Fruit fly (Drosophila melanogaster) whole organism, prepupa: ENCODE measurements around the gene CG4267.

Source experiments
- Blimp-1 ChIP-seq: fragments of 200-800 bp; sonication (Bioruptor generic); optimal IDR thresholded peaks from 3 replicates; lab custom pipeline; 2017; ENCODE audit warnings: missing biosample characterization, missing genetic modification characterization, mild to moderate bottlenecking, moderate library complexity, missing genetic modification reagents
- CG10631 ChIP-seq: fragments of 200-800 bp; sonication (Bioruptor generic); optimal IDR thresholded peaks from 2 replicates; lab custom pipeline; 2016; ENCODE audit warnings: missing biosample characterization, missing genetic modification characterization
- CG10669 ChIP-seq: fragments of 200-800 bp; sonication (Bioruptor generic); optimal IDR thresholded peaks from 3 replicates; lab custom pipeline; 2018; ENCODE audit warnings: missing biosample characterization, mild to moderate bottlenecking, missing genetic modification characterization, moderate library complexity
- CG11294 ChIP-seq: fragments of 200-800 bp; sonication (Bioruptor generic); IDR thresholded peaks from 2 replicates; pipeline ENCODE4 v1.3.6; 2022; ENCODE audit warnings: missing biosample characterization, missing genetic modification characterization
- CG15336 ChIP-seq: fragments of 200-800 bp; sonication (Bioruptor generic); IDR thresholded peaks from 2 replicates; pipeline ENCODE4 v1.3.6; 2022; ENCODE audit warnings: missing biosample characterization, missing genetic modification characterization
- CG1621 ChIP-seq: fragments of 200-800 bp; sonication (Bioruptor generic); optimal IDR thresholded peaks from 3 replicates; lab custom pipeline; 2018; ENCODE audit warnings: missing biosample characterization, mild to moderate bottlenecking, missing genetic modification characterization
- CG3032 ChIP-seq: fragments of 200-800 bp; optimal IDR thresholded peaks from 2 replicates; lab custom pipeline; 2019; ENCODE audit warnings: missing biosample characterization, mild to moderate bottlenecking, missing genetic modification characterization, moderate library complexity
- CG31627 ChIP-seq: fragments of 200-800 bp; sonication (Bioruptor generic); optimal IDR thresholded peaks from 3 replicates; lab custom pipeline; 2016; ENCODE audit warnings: missing biosample characterization, missing genetic modification characterization
- CG32006 ChIP-seq: fragments of 200-800 bp; sonication (Bioruptor generic); optimal IDR thresholded peaks from 3 replicates; lab custom pipeline; 2017; ENCODE audit warnings: missing biosample characterization, mild to moderate bottlenecking, missing genetic modification characterization
- CG3919 ChIP-seq: fragments of 200-800 bp; sonication (Bioruptor generic); optimal IDR thresholded peaks from 3 replicates; lab custom pipeline; 2016; ENCODE audit warnings: missing biosample characterization, missing genetic modification characterization
- CG4318 ChIP-seq: fragments of 200-800 bp; sonication (Bioruptor generic); optimal IDR thresholded peaks from 3 replicates; lab custom pipeline; 2017; ENCODE audit warnings: missing biosample characterization, mild to moderate bottlenecking, missing genetic modification characterization
- CG6163 ChIP-seq: fragments of 200-800 bp; sonication (Bioruptor generic); IDR thresholded peaks from 3 replicates; pipeline ENCODE4 v1.3.6; 2022; ENCODE audit warnings: missing biosample characterization, missing genetic modification characterization
- CG6276 ChIP-seq: fragments of 200-800 bp; sonication (Bioruptor generic); optimal IDR thresholded peaks from 2 replicates; lab custom pipeline; 2017; ENCODE audit warnings: missing biosample characterization, mild to moderate bottlenecking, missing genetic modification characterization
- CG6792 ChIP-seq: fragments of 200-800 bp; sonication (Bioruptor generic); optimal IDR thresholded peaks from 3 replicates; lab custom pipeline; 2016; ENCODE audit warnings: missing biosample characterization, missing genetic modification characterization
- CG6854 ChIP-seq: fragments of 200-800 bp; sonication (Bioruptor generic); optimal IDR thresholded peaks from 2 replicates; lab custom pipeline; 2017; ENCODE audit warnings: missing biosample characterization, mild to moderate bottlenecking, missing genetic modification characterization
- CG8319 ChIP-seq: fragments of 200-800 bp; sonication (Bioruptor generic); optimal IDR thresholded peaks from 3 replicates; lab custom pipeline; 2016; ENCODE audit warnings: missing biosample characterization, missing genetic modification characterization
- CG9139 ChIP-seq: fragments of 200-800 bp; sonication (Bioruptor generic); optimal IDR thresholded peaks from 3 replicates; lab custom pipeline; 2017; ENCODE audit warnings: missing biosample characterization, mild to moderate bottlenecking, missing genetic modification characterization
- Eip78C ChIP-seq: fragments of 200-800 bp; sonication (Bioruptor generic); peaks from one replicate; lab custom pipeline; 2016; ENCODE audit warnings: missing biosample characterization, missing genetic modification characterization
- Eip93F ChIP-seq: fragments of 200-800 bp; sonication (Bioruptor generic); optimal IDR thresholded peaks from 2 replicates; lab custom pipeline; 2016; ENCODE audit warnings: missing biosample characterization, mild to moderate bottlenecking, missing genetic modification characterization
- Ets96B ChIP-seq: fragments of 200-800 bp; optimal IDR thresholded peaks from 2 replicates; lab custom pipeline; 2019; ENCODE audit warnings: missing biosample characterization, mild to moderate bottlenecking, missing genetic modification characterization, moderate library complexity
- Hr39 ChIP-seq: fragments of 200-800 bp; sonication (Bioruptor generic); optimal IDR thresholded peaks from 2 replicates; lab custom pipeline; 2016; ENCODE audit warnings: missing biosample characterization, missing genetic modification characterization
- Sox14 ChIP-seq: fragments of 200-800 bp; sonication (Bioruptor generic); optimal IDR thresholded peaks from 3 replicates; lab custom pipeline; 2016; ENCODE audit warnings: missing biosample characterization, missing genetic modification characterization
- achi ChIP-seq: fragments of 200-800 bp; sonication (Bioruptor generic); optimal IDR thresholded peaks from 3 replicates; lab custom pipeline; 2016; ENCODE audit warnings: missing biosample characterization, missing genetic modification characterization
- acj6 ChIP-seq: fragments of 200-800 bp; sonication (Bioruptor generic); optimal IDR thresholded peaks from 3 replicates; lab custom pipeline; 2016; ENCODE audit warnings: missing biosample characterization, missing genetic modification characterization
- cyc ChIP-seq: fragments of 200-800 bp; sonication (Bioruptor generic); optimal IDR thresholded peaks from 3 replicates; lab custom pipeline; 2016; ENCODE audit warnings: missing biosample characterization, missing genetic modification characterization
- dac ChIP-seq: fragments of 200-800 bp; sonication (Bioruptor generic); optimal IDR thresholded peaks from 2 replicates; lab custom pipeline; 2017; ENCODE audit warnings: missing biosample characterization, mild to moderate bottlenecking, missing genetic modification characterization
- dsx ChIP-seq: fragments of 200-800 bp; optimal IDR thresholded peaks from 3 replicates; lab custom pipeline; 2019; ENCODE audit warnings: missing biosample characterization, mild to moderate bottlenecking, missing genetic modification characterization, moderate library complexity; ENCODE audit not compliant: poor library complexity, severe bottlenecking
- esn ChIP-seq: fragments of 200-800 bp; sonication (Bioruptor generic); optimal IDR thresholded peaks from 2 replicates; lab custom pipeline; 2016; ENCODE audit warnings: missing biosample characterization, mild to moderate bottlenecking, missing genetic modification characterization, moderate library complexity
- fd85E ChIP-seq: fragments of 200-800 bp; sonication (Bioruptor generic); optimal IDR thresholded peaks from 3 replicates; lab custom pipeline; 2016; ENCODE audit warnings: missing biosample characterization, missing genetic modification characterization
- fkh ChIP-seq: fragments of 200-800 bp; sonication (Bioruptor generic); optimal IDR thresholded peaks from 3 replicates; lab custom pipeline; 2017; ENCODE audit warnings: missing biosample characterization, mild to moderate bottlenecking, missing genetic modification characterization, moderate library complexity
- lz ChIP-seq: fragments of 200-800 bp; sonication (Bioruptor generic); optimal IDR thresholded peaks from 3 replicates; lab custom pipeline; 2016; ENCODE audit warnings: missing biosample characterization, missing genetic modification characterization
- net ChIP-seq: fragments of 200-800 bp; sonication (Bioruptor generic); optimal IDR thresholded peaks from 3 replicates; lab custom pipeline; 2016; ENCODE audit warnings: missing biosample characterization, missing genetic modification characterization
- salr ChIP-seq, 2 experiments: fragments of 200-800 bp; sonication (Bioruptor generic); optimal IDR thresholded peaks; 3 replicates each; lab custom pipeline; 2016 to 2018; ENCODE audit warnings: missing biosample characterization in 2 of 2, missing genetic modification characterization in 2 of 2, mild to moderate bottlenecking in 1 of 2
- spab ChIP-seq: fragments of 200-800 bp; sonication (Bioruptor generic); optimal IDR thresholded peaks from 2 replicates; lab custom pipeline; 2017; ENCODE audit warnings: missing biosample characterization, mild to moderate bottlenecking, missing genetic modification characterization, missing genetic modification reagents
- ss ChIP-seq, 2 experiments: fragments of 200-800 bp; sonication (Bioruptor generic); optimal IDR thresholded peaks; 2 replicates in 1 of 2; 3 replicates in 1 of 2; lab custom pipeline; 2017 to 2018; ENCODE audit warnings: mild to moderate bottlenecking in 2 of 2, missing biosample characterization in 2 of 2, missing genetic modification characterization in 2 of 2, moderate library complexity in 1 of 2
- svp ChIP-seq: fragments of 200-800 bp; sonication (Bioruptor generic); peaks from one replicate; lab custom pipeline; 2016; ENCODE audit warnings: missing biosample characterization, missing genetic modification characterization
- topi ChIP-seq: fragments of 200-800 bp; sonication (Bioruptor generic); optimal IDR thresholded peaks from 3 replicates; lab custom pipeline; 2016; ENCODE audit warnings: missing biosample characterization, missing genetic modification characterization
- vri ChIP-seq: fragments of 200-800 bp; sonication (Bioruptor generic); optimal IDR thresholded peaks from 3 replicates; lab custom pipeline; 2016; ENCODE audit warnings: missing biosample characterization, mild to moderate bottlenecking, missing genetic modification characterization

Gene CG4267

dm6 chr2L:2216065-2216464 lies 26.1 kb upstream of the CG4267 start, which contains the start of gene daed:
Gene daed (minus strand): TSS chr2L:2216311.
- no peak for TF ChIP-seq CG10669 (GFP tag; lab: Kevin White, UChicago)
- TF ChIP-seq topi (GFP tag; lab: Kevin White, UChicago) = no peak
- TF ChIP-seq CG3032 (tag; lab: Kevin White, UChicago) = no peak
- peak; percentile 18 for TF ChIP-seq esn (GFP tag; lab: Kevin White, UChicago)
- TF ChIP-seq ss (GFP tag; optimal IDR thresholded peaks at IDR 0.05; lab: Kevin White, UChicago) = no peak
- TF ChIP-seq, all 60 proteins: peak for 1

- TF ChIP-seq fkh (GFP tag; lab: Kevin White, UChicago) = peak; percentile 35
- peak; percentile 1 for TF ChIP-seq cyc (GFP tag; lab: Kevin White, UChicago)
- TF ChIP-seq CG31627 = no peak
- peak; percentile 38 for TF ChIP-seq topi (GFP tag; lab: Kevin White, UChicago)
- TF ChIP-seq CG9139 (GFP tag; lab: Kevin White, UChicago) = no peak
- peak; percentile 30 for TF ChIP-seq Sox14 (GFP tag; lab: Kevin White, UChicago)
- TF ChIP-seq CG6854 (GFP tag; lab: Kevin White, UChicago) = peak; percentile 11
- TF ChIP-seq CG3032 (tag; lab: Kevin White, UChicago) = peak; percentile 5
- peak in 1 of 2 experiments; percentile 51 for TF ChIP-seq ss (GFP tag; optimal IDR thresholded peaks at IDR 0.05; lab: Kevin White, UChicago)
- peak; percentile 59 for TF ChIP-seq Eip78C (GFP tag; lab: Kevin White, UChicago)
- TF ChIP-seq Ets96B = peak; percentile 11
- TF ChIP-seq CG15336 (GFP tag; lab: Robert Waterston, UW) = no peak
- TF ChIP-seq esn (GFP tag; lab: Kevin White, UChicago) = peak; percentile 42
These were observed 25.0 kb upstream of the CG4267 start, which contains the start of the genes CG15386, CG42371 and mio for dm6 chr2L:2217067-2217684. Gene CG15386 (minus strand): TSS chr2L:2217246. Gene CG42371 (minus strand): TSS chr2L:2217246. Gene mio (plus strand): TSS chr2L:2217290.

dm6 chr2L:2220573-2221332 lies 21.4 kb upstream of the CG4267 start, which contains the start of gene papi:
Gene papi (plus strand): TSS chr2L:2220748.
- TF ChIP-seq CG1621 (tag; lab: Kevin White, UChicago) (peak; percentile 4), esn (GFP tag; lab: Kevin White, UChicago) (peak; percentile 16), fkh (GFP tag; lab: Kevin White, UChicago) (peak; percentile 31), CG8319 (GFP tag; lab: Kevin White, UChicago) (no peak), CG10631 (GFP tag; lab: Kevin White, UChicago) (no peak), CG9139 (GFP tag; lab: Kevin White, UChicago) (no peak), vri (GFP tag; lab: Kevin White, UChicago) (peak; percentile 26), Eip78C (GFP tag; lab: Kevin White, UChicago) (peak; percentile 62), dsx (GFP tag; lab: Kevin White, UChicago) (no peak), svp (peak; percentile 53)

- TF ChIP-seq dac (GFP tag; lab: Kevin White, UChicago) (peak; percentile 96), Blimp-1 (GFP tag; lab: Kevin White, UChicago) (peak; percentile 87), svp (peak; percentile 98), CG4318 (peak; percentile 96), salr (GFP tag; optimal IDR thresholded peaks at IDR 0.05; lab: Kevin White, UChicago) (peak; percentile 98 to 99), spab (GFP tag; lab: Kevin White, UChicago) (peak; percentile 99), cyc (GFP tag; lab: Kevin White, UChicago) (peak; percentile 97), CG6854 (GFP tag; lab: Kevin White, UChicago) (peak; percentile 85), net (GFP tag; lab: Kevin White, UChicago) (peak; percentile 99), CG3919 (GFP tag; lab: Kevin White, UChicago) (peak; percentile 99), CG10669 (GFP tag; lab: Kevin White, UChicago) (peak; percentile 99), Hr39 (peak; percentile 97), CG10631 (GFP tag; lab: Kevin White, UChicago) (peak; percentile 99), fd85E (GFP tag; lab: Kevin White, UChicago) (peak; percentile 94), Eip93F (peak; percentile 95), CG8319 (GFP tag; lab: Kevin White, UChicago) (peak; percentile 98), Eip78C (GFP tag; lab: Kevin White, UChicago) (peak; percentile 100), fkh (GFP tag; lab: Kevin White, UChicago) (peak; percentile 94), acj6 (GFP tag; lab: Kevin White, UChicago) (peak; percentile 98), CG11294 (GFP tag; lab: Robert Waterston, UW) (peak; percentile 99), achi (peak; percentile 98), CG6792 (peak; percentile 99), CG9139 (GFP tag; lab: Kevin White, UChicago) (peak; percentile 97), CG6276 (GFP tag; lab: Kevin White, UChicago) (peak; percentile 97), lz (peak; percentile 98), CG32006 (GFP tag; lab: Kevin White, UChicago) (peak; percentile 99), CG6163 (GFP tag; lab: Robert Waterston, UW) (peak; percentile 100), Sox14 (GFP tag; lab: Kevin White, UChicago) (peak; percentile 99)
These were observed 20.5 kb upstream of the CG4267 start for dm6 chr2L:2221649-2222150.
